Worm (Caenorhabditis elegans) whole organism, dauer: ENCODE results near the gene C38C3.6.

Experiments
- unc-62 ChIP-seq: sonication (generic microtip); optimal IDR thresholded peaks from 2 replicates; lab custom pipeline; 2017; ENCODE audit warnings: missing biosample characterization, missing genetic modification reagents, missing genetic modification characterization

The C38C3.6 gene

ce11 chrV:1487262-1487661 lies 4.1 kb downstream of the C38C3.6 start:
- TF ChIP-seq unc-62 (GFP tag; lab: Kevin White, UChicago), result no peak

- no peak for TF ChIP-seq unc-62 (GFP tag; lab: Kevin White, UChicago)
These were observed 5.4 kb downstream of the C38C3.6 start for ce11 chrV:1486031-1486430.

- TF ChIP-seq unc-62 (GFP tag; lab: Kevin White, UChicago), result no peak
These were observed 9.7 kb downstream of the C38C3.6 start, which contains the start of gene C38C3.4 for ce11 chrV:1481742-1482141. C38C3.4 (plus strand) TSS chrV:1482042.

ce11 chrV:1480841-1481240 lies 10.6 kb downstream of the C38C3.6 start:
- no peak for TF ChIP-seq unc-62 (GFP tag; lab: Kevin White, UChicago)

- TF ChIP-seq unc-62 (GFP tag; lab: Kevin White, UChicago), result no peak
These were observed 14.6 kb downstream of the C38C3.6 start for ce11 chrV:1476841-1477240.

- no peak for TF ChIP-seq unc-62 (GFP tag; lab: Kevin White, UChicago)
These were observed 15.1 kb downstream of the C38C3.6 start for ce11 chrV:1476284-1476792.

ce11 chrV:1474486-1475125 lies 16.8 kb downstream of the C38C3.6 start, which contains the start of the genes F53E2.2 and unc-60:
F53E2.2 (plus strand) TSS chrV:1475086.
unc-60 (plus strand) TSS chrV:1475086.
- TF ChIP-seq unc-62 (GFP tag; lab: Kevin White, UChicago), result no peak

ce11 chrV:1472569-1472968 lies 18.8 kb downstream of the C38C3.6 start:
- TF ChIP-seq unc-62 (GFP tag; lab: Kevin White, UChicago), result no peak

- no peak for TF ChIP-seq unc-62 (GFP tag; lab: Kevin White, UChicago)
These were observed 19.4 kb downstream of the C38C3.6 start for ce11 chrV:1471977-1472376.

- TF ChIP-seq unc-62 (GFP tag; lab: Kevin White, UChicago), result no peak
These were observed 20.1 kb downstream of the C38C3.6 start for ce11 chrV:1471078-1471969.

- no peak for TF ChIP-seq unc-62 (GFP tag; lab: Kevin White, UChicago)
These were observed 22.5 kb downstream of the C38C3.6 start for ce11 chrV:1468905-1469304.

ce11 chrV:1467444-1467843 lies 24.0 kb downstream of the C38C3.6 start, which contains the start of gene gid-8:
gid-8 (plus strand) TSS chrV:1467744.
- TF ChIP-seq unc-62 (GFP tag; lab: Kevin White, UChicago), result no peak

- no peak for TF ChIP-seq unc-62 (GFP tag; lab: Kevin White, UChicago)
These were observed 24.5 kb downstream of the C38C3.6 start for ce11 chrV:1466949-1467348.

ce11 chrV:1465932-1466331 lies 25.5 kb downstream of the C38C3.6 start:
- TF ChIP-seq unc-62 (GFP tag; lab: Kevin White, UChicago), result no peak

- TF ChIP-seq unc-62 (GFP tag; lab: Kevin White, UChicago), result no peak
These were observed 26.8 kb downstream of the C38C3.6 start, which contains the start of the genes fpn-1.2 and pqn-54 for ce11 chrV:1464543-1465040. fpn-1.2 (minus strand) TSS chrV:1464699. pqn-54 (plus strand) TSS chrV:1464990.

ce11 chrV:1460069-1460468 lies 31.3 kb downstream of the C38C3.6 start, which contains the start of gene hacd-1:
hacd-1 (plus strand) TSS chrV:1460369.
- TF ChIP-seq unc-62 (GFP tag; lab: Kevin White, UChicago), result no peak
